Fruit fly (Drosophila melanogaster) whole organism, adult: ENCODE measurements around the gene CG5196.

ENCODE experiments used
- CG11617 ChIP-seq: fragments of 200-800 bp; sonication (Bioruptor generic); optimal IDR thresholded peaks from 2 replicates; lab custom pipeline; 2017; ENCODE audit warnings: mild to moderate bottlenecking, missing biosample characterization, missing genetic modification reagents, missing genetic modification characterization
- CG12768 ChIP-seq: fragments of 200-800 bp; sonication (Bioruptor generic); optimal IDR thresholded peaks from 2 replicates; lab custom pipeline; 2017; ENCODE audit warnings: missing biosample characterization, missing genetic modification characterization, mild to moderate bottlenecking, moderate library complexity, missing genetic modification reagents
- CG7101 ChIP-seq: fragments of 200-800 bp; sonication (Bioruptor generic); optimal IDR thresholded peaks from 2 replicates; lab custom pipeline; 2018; ENCODE audit warnings: missing biosample characterization, mild to moderate bottlenecking, missing genetic modification characterization, moderate library complexity
- Clk ChIP-seq: fragments of 200-800 bp; sonication (Bioruptor generic); optimal IDR thresholded peaks from 2 replicates; lab custom pipeline; 2017; ENCODE audit warnings: missing biosample characterization, missing genetic modification characterization
- Crg-1 ChIP-seq: fragments of 200-800 bp; sonication (Bioruptor generic); optimal IDR thresholded peaks from 2 replicates; lab custom pipeline; 2016; ENCODE audit warnings: missing biosample characterization, missing genetic modification characterization
- Mnt ChIP-seq: fragments of 200-800 bp; sonication (Bioruptor generic); optimal IDR thresholded peaks from 2 replicates; lab custom pipeline; 2016; ENCODE audit warnings: missing biosample characterization, mild to moderate bottlenecking, missing genetic modification characterization
- kay ChIP-seq: fragments of 200-800 bp; sonication (Bioruptor generic); peaks from one replicate; lab custom pipeline; 2016; ENCODE audit warnings: missing biosample characterization, missing genetic modification characterization, borderline replicate concordance
- tj ChIP-seq: fragments of 200-800 bp; sonication (Bioruptor generic); optimal IDR thresholded peaks from 3 replicates; lab custom pipeline; 2017; ENCODE audit warnings: missing biosample characterization, mild to moderate bottlenecking, missing genetic modification characterization, moderate library complexity

- no peak for TF ChIP-seq Crg-1 (GFP tag; lab: Kevin White, UChicago)
- no peak for TF ChIP-seq tj (GFP tag; lab: Kevin White, UChicago)
- TF ChIP-seq CG11617: no peak
- peak; percentile 18 for TF ChIP-seq kay (GFP tag; lab: Kevin White, UChicago)
- no peak for TF ChIP-seq Clk
- TF ChIP-seq CG12768 (GFP tag; lab: Kevin White, UChicago): no peak
- no peak for TF ChIP-seq Mnt (GFP tag; lab: Kevin White, UChicago)
- TF ChIP-seq CG7101 (tag; lab: Kevin White, UChicago): no peak
These were observed 29.9 kb upstream of the CG5196 start, which contains the start of gene GstD7 for dm6 chr3R:12378200-12378599.
